Fruit fly (Drosophila melanogaster) Kc167 (cell line): ENCODE data around the gene AstC.

Experiments
- Sin3A ChIP-seq: fragments of >200 bp; optimal IDR thresholded peaks from 2 replicates; lab custom pipeline; 2018; ENCODE audit warnings: missing external identifiers
- psq ChIP-seq: fragments of >200 bp; optimal IDR thresholded peaks from 2 replicates; lab custom pipeline; 2017; ENCODE audit warnings: missing external identifiers
- ttk ChIP-seq: sonication (Bioruptor generic); optimal IDR thresholded peaks from 2 replicates; lab custom pipeline; 2017; ENCODE audit warnings: missing external identifiers

DNA sequence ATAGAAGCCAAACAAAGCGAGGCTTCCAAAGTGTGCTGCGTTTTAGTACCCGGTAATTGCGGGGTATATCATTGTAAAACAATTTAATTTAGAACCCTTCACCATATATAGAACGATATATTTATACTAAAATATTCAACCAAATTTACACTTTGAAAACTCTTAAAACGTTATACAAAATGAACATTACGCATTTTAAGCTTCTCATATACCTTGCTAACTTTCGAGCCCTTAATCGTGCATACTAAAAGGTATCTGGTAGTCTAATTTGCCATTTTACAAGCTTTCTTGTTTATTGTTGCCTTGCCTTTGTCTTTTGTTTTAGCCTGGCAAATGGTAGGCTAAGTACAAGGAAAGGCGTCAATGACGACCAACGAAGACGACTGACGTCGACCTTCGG lies 13.2 kb downstream of the AstC start:
- TF ChIP-seq psq (lab: Kevin White, UChicago) (no peak), ttk (lab: Kevin White, UChicago) (no peak), Sin3A (lab: Kevin White, UChicago) (no peak)
